Worm (Caenorhabditis elegans) whole organism, L1 larva: ENCODE data around the gene math-6.

Experiments used
- C16A3.4 ChIP-seq: fragments of 150-350 bp; optimal IDR thresholded peaks from 2 replicates; lab custom pipeline; 2014; ENCODE audit warnings: missing biosample characterization, missing genetic modification characterization
- efl-1 ChIP-seq, 4 experiments: fragments of 150-350 bp; optimal IDR thresholded peaks in 3 of 4; peaks in 1 of 4; 1 replicate in 1 of 4; 2 replicates in 3 of 4; lab custom pipeline; 2014; ENCODE audit warnings: missing biosample characterization in 2 of 4, missing genetic modification characterization in 2 of 4, missing genetic modification reagents in 2 of 4
- efl-3 ChIP-seq: fragments of 200-800 bp; sonication (Bioruptor generic); optimal IDR thresholded peaks from 2 replicates; lab custom pipeline; 2018; ENCODE audit warnings: mild to moderate bottlenecking, missing genetic modification characterization, missing compliant biosample characterization
- egl-27 ChIP-seq, 2 experiments: fragments of 150-350 bp in 1 of 2; sonication (generic microtip); optimal IDR thresholded peaks; 3 replicates each; lab custom pipeline; 2017 to 2018; ENCODE audit warnings: missing biosample characterization in 2 of 2, missing genetic modification characterization in 2 of 2, missing genetic modification reagents in 2 of 2
- hpl-2 ChIP-seq: fragments of 150-350 bp; optimal IDR thresholded peaks from 2 replicates; lab custom pipeline; 2014; ENCODE audit warnings: missing biosample characterization, missing genetic modification reagents, missing genetic modification characterization
- nhr-85 ChIP-seq: sonication (generic microtip); peaks from one replicate; lab custom pipeline; 2016; ENCODE audit warnings: missing genetic modification characterization, inconsistent platforms, missing compliant biosample characterization
- sptf-1 ChIP-seq: fragments of 150-350 bp; optimal IDR thresholded peaks from 2 replicates; lab custom pipeline; 2014; ENCODE audit warnings: missing biosample characterization, missing genetic modification characterization
- tlp-1 ChIP-seq: fragments of 150-350 bp; optimal IDR thresholded peaks from 2 replicates; lab custom pipeline; 2014; ENCODE audit warnings: missing biosample characterization, missing genetic modification characterization
- ztf-4 ChIP-seq: fragments of 150-350 bp; optimal IDR thresholded peaks from 2 replicates; lab custom pipeline; 2014; ENCODE audit warnings: missing biosample characterization, missing genetic modification characterization

ce11 chrII:1889071-1889470 lies 4.5 kb upstream of the math-6 start, which contains the start of gene math-8:
- TF ChIP-seq tlp-1 (no peak), ztf-4 (tag; lab: Kevin White, UChicago) (no peak), sptf-1 (tag; lab: Kevin White, UChicago) (no peak), efl-3 (GFP tag; lab: Kevin White, UChicago) (no peak), nhr-85 (tag; lab: Kevin White, UChicago) (no peak), C16A3.4 (tag; lab: Kevin White, UChicago) (no peak), hpl-2 (GFP tag; lab: Kevin White, UChicago) (no peak), efl-1 (optimal IDR thresholded peaks at IDR 0.05; lab: Kevin White, UChicago) (no peak), efl-1 (GFP tag; optimal IDR thresholded peaks at IDR 0.05 in 1 of 2; lab: Kevin White, UChicago) (no peak), egl-27 (tag; optimal IDR thresholded peaks at IDR 0.05; lab: Kevin White, UChicago) (no peak)
